ENCODE assay signal across 1 fruit fly cellular context in the genomic region with DNA sequence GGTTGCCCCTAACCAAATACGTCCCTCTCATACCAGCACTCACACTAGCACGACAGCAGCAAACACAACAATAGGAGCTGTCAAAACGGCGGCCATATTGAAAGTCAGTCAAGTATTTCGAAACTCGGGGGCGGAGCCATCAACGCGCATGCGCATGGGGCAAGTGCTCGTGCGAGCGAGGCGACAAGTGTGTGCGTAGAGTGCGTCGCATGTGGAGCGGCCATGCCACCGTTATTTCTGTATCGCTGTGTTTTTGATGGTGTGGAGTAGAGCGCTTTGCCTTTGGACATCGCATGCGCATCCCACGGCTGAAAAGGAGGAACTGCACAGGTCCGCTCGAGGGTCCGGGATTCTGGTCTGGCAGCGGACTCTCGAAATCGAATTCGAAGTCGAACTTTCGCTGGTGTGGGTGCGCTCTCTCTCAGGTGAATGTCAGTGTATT.
TF ChIP-seq lines count a peak whose summit lies in the region.

No protein-coding gene starts in this region.

TF ChIP-seq in whole organism, embryonic, 481 proteins besides CTCF, POLR2A, EP300 and RAD21 (continued from another document):
- 0 out of 3 replicates have a peak, but pooled peaks have one; percentile 13 for TF ChIP-seq knrl (GFP tag; IDR thresholded peaks at IDR 0.05; lab: Robert Waterston, UW; ENCODE audit: partially characterized antibody)
- peak; percentile 39; the same call in 1 of the 2 replicates for TF ChIP-seq Xrp1 (GFP tag; IDR thresholded peaks at IDR 0.05; lab: Robert Waterston, UW)
- TF ChIP-seq Nf-YB (GFP tag; optimal IDR thresholded peaks at IDR 0.05; lab: Kevin White, UChicago): peak; percentile 96
- TF ChIP-seq Adf1 (GFP tag; IDR thresholded peaks at IDR 0.05; lab: Robert Waterston, UW): peak; percentile 78
- TF ChIP-seq CG17829 (tag; optimal IDR thresholded peaks at IDR 0.05; lab: Kevin White, UChicago): peak; percentile 34
- TF ChIP-seq ara (GFP tag; IDR thresholded peaks at IDR 0.05; lab: Robert Waterston, UW): 0 out of 2 replicates have a peak, but pooled peaks have one; percentile 25
- TF ChIP-seq amos (GFP tag; IDR thresholded peaks at IDR 0.05; lab: Robert Waterston, UW; ENCODE audit: partially characterized antibody): 0 out of 2 replicates have a peak, but pooled peaks have one; percentile 6
- peak; percentile 98 for TF ChIP-seq CG8478 (optimal IDR thresholded peaks at IDR 0.05; lab: Kevin White, UChicago)
- TF ChIP-seq ap (GFP tag; IDR thresholded peaks at IDR 0.05; lab: Robert Waterston, UW): no peak
- peak; percentile 68 for TF ChIP-seq Sox102F (GFP tag; optimal IDR thresholded peaks at IDR 0.05; lab: Kevin White, UChicago)
- peak in 1 of 2 experiments; percentile 71 for TF ChIP-seq tll (GFP tag; optimal IDR thresholded peaks at IDR 0.05; lab: Kevin White, UChicago)
- no peak for TF ChIP-seq luna (GFP tag; optimal IDR thresholded peaks at IDR 0.05; lab: Kevin White, UChicago)
- TF ChIP-seq CG11504 (tag; optimal IDR thresholded peaks at IDR 0.05; lab: Kevin White, UChicago): peak; percentile 0
- TF ChIP-seq CoRest (tag; optimal IDR thresholded peaks at IDR 0.05; lab: Kevin White, UChicago): peak; percentile 58
- peak; percentile 93; the same call in 1 of the 4 replicates for TF ChIP-seq chinmo (GFP tag; IDR thresholded peaks at IDR 0.05; lab: Robert Waterston, UW; ENCODE audit: partially characterized antibody)
- peak; percentile 72 for TF ChIP-seq sens (GFP tag; lab: Kevin White, UChicago)
- no peak for TF ChIP-seq pan (optimal IDR thresholded peaks at IDR 0.05; lab: Kevin White, UChicago)
- TF ChIP-seq pan (GFP tag; optimal IDR thresholded peaks at IDR 0.05 in 1 of 2, IDR thresholded peaks at IDR 0.05 in 1 of 2): no peak
- peak; percentile 29 for TF ChIP-seq CG10462 (GFP tag; optimal IDR thresholded peaks at IDR 0.05; lab: Kevin White, UChicago)
- peak; percentile 83 for TF ChIP-seq kni (GFP tag; optimal IDR thresholded peaks at IDR 0.05; lab: Kevin White, UChicago)
- TF ChIP-seq Bgb (GFP tag; IDR thresholded peaks at IDR 0.05; lab: Robert Waterston, UW; ENCODE audit: partially characterized antibody): 0 out of 2 replicates have a peak, but pooled peaks have one; percentile 57
- TF ChIP-seq Ets65A (GFP tag; lab: Kevin White, UChicago): peak; percentile 58
- peak; percentile 24 for TF ChIP-seq CG33557 (GFP tag; optimal IDR thresholded peaks at IDR 0.05; lab: Kevin White, UChicago)
- peak; percentile 72 for TF ChIP-seq CG12769 (tag; optimal IDR thresholded peaks at IDR 0.05; lab: Kevin White, UChicago)
- peak; percentile 77 for TF ChIP-seq D (optimal IDR thresholded peaks at IDR 0.05; lab: Kevin White, UChicago)
- TF ChIP-seq D (GFP tag; optimal IDR thresholded peaks at IDR 0.05; lab: Kevin White, UChicago): peak; percentile 58
- peak; percentile 35 for TF ChIP-seq CG13624 (GFP tag; optimal IDR thresholded peaks at IDR 0.05; lab: Kevin White, UChicago)
- TF ChIP-seq CG4404 (GFP tag; IDR thresholded peaks at IDR 0.05; lab: Robert Waterston, UW): no peak
- peak; percentile 57; the same call in 1 of the 2 replicates for TF ChIP-seq CG4360 (GFP tag; IDR thresholded peaks at IDR 0.05; lab: Robert Waterston, UW)
- TF ChIP-seq ewg (GFP tag; optimal IDR thresholded peaks at IDR 0.05; lab: Kevin White, UChicago): peak; percentile 99
- peak; percentile 24 for TF ChIP-seq CG15479 (GFP tag; optimal IDR thresholded peaks at IDR 0.05; lab: Kevin White, UChicago)
- peak; percentile 98 for TF ChIP-seq Nf-YC (tag; optimal IDR thresholded peaks at IDR 0.05; lab: Kevin White, UChicago)
- no peak for TF ChIP-seq grau (tag; optimal IDR thresholded peaks at IDR 0.05; lab: Kevin White, UChicago)
- TF ChIP-seq seq (GFP tag; IDR thresholded peaks at IDR 0.05; lab: Robert Waterston, UW): peak; percentile 52; the same call in 1 of the 2 replicates
- TF ChIP-seq CG5245 (GFP tag; optimal IDR thresholded peaks at IDR 0.05; lab: Kevin White, UChicago): no peak
- TF ChIP-seq btn (GFP tag; optimal IDR thresholded peaks at IDR 0.05; lab: Kevin White, UChicago): no peak
- TF ChIP-seq twi (tag; optimal IDR thresholded peaks at IDR 0.05; lab: Kevin White, UChicago): peak; percentile 87
- TF ChIP-seq phol (tag; optimal IDR thresholded peaks at IDR 0.05; lab: Kevin White, UChicago): peak; percentile 81
- no peak for TF ChIP-seq Stat92E (GFP tag; optimal IDR thresholded peaks at IDR 0.05; lab: Kevin White, UChicago)
